Fruit fly (Drosophila melanogaster): ENCODE data around the gene RpS9.

DNA sequence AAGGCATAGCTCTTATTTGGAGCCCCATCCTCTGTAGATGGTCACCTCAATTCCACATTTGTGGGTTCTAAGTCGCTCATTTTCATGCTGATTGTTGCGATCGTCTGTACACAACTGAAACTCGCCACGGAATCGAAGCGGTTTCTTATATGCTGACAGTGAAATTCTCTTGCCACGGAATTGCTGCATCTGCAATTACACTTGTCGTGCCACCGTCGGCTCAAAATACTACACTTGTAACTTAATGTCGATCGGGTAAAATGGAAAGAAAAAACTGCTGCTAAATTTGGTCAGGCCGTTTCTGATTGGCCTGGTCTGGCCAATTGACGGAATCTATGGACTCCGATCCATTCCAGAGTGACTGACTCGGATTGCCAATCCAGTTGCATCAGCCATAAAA lies 14.1 kb downstream of the RpS9 start:
- TF ChIP-seq psq (GFP tag; optimal IDR thresholded peaks at IDR 0.05): no peak
- TF ChIP-seq rgr (GFP tag; optimal IDR thresholded peaks at IDR 0.05): no peak
- TF ChIP-seq h (GFP tag; optimal IDR thresholded peaks at IDR 0.05): no peak
- no peak for TF ChIP-seq Abd-B (GFP tag; optimal IDR thresholded peaks at IDR 0.05)
- no peak for TF ChIP-seq Dif (GFP tag; optimal IDR thresholded peaks at IDR 0.05; ENCODE audit: partially characterized antibody)
- TF ChIP-seq dsf (GFP tag; optimal IDR thresholded peaks at IDR 0.05; ENCODE audit: borderline replicate concordance): no peak
- TF ChIP-seq Hr78 (GFP tag; optimal IDR thresholded peaks at IDR 0.05): no peak
- TF ChIP-seq Myc (optimal IDR thresholded peaks at IDR 0.05): no peak
- TF ChIP-seq pan (optimal IDR thresholded peaks at IDR 0.05): no peak
- no peak for TF ChIP-seq usp (GFP tag; optimal IDR thresholded peaks at IDR 0.05)
- no peak for TF ChIP-seq br (GFP tag; optimal IDR thresholded peaks at IDR 0.05)
- TF ChIP-seq lola (GFP tag; optimal IDR thresholded peaks at IDR 0.05): no peak
- no peak for TF ChIP-seq CG9705 (GFP tag; optimal IDR thresholded peaks at IDR 0.05)

Measured in whole organism, wandering third instar larva.